Fruit fly (Drosophila melanogaster) whole organism, wandering third instar larva: ENCODE results near the gene CG42505.

Experiments used
- Abd-B ChIP-seq: fragments of >200 bp; optimal IDR thresholded peaks from 2 replicates; lab custom pipeline; 2017; ENCODE audit warnings: missing biosample characterization, missing genetic modification characterization
- CG32264 ChIP-seq: fragments of 200-800 bp; sonication (Bioruptor generic); optimal IDR thresholded peaks from 2 replicates; lab custom pipeline; 2016; ENCODE audit warnings: missing biosample characterization, missing genetic modification characterization
- CrebA ChIP-seq: fragments of 200-800 bp; sonication (Bioruptor generic); optimal IDR thresholded peaks from 2 replicates; lab custom pipeline; 2016; ENCODE audit warnings: missing biosample characterization, mild to moderate bottlenecking, missing genetic modification characterization, borderline replicate concordance
- Dfd ChIP-seq: fragments of >200 bp; optimal IDR thresholded peaks from 2 replicates; lab custom pipeline; 2017; ENCODE audit warnings: missing biosample characterization, missing genetic modification characterization
- Dif ChIP-seq: fragments of 200-275, 200-300 bp; sonication (Bioruptor generic); optimal IDR thresholded peaks from 2 replicates; lab custom pipeline; 2018; ENCODE audit warnings: missing biosample characterization, missing genetic modification characterization; ENCODE audit not compliant: partially characterized antibody
- GATAd ChIP-seq: sonication (Bioruptor generic); optimal IDR thresholded peaks from 2 replicates; lab custom pipeline; 2016; ENCODE audit warnings: missing biosample characterization, missing genetic modification characterization
- Hnf4 ChIP-seq: fragments of 200-800 bp; sonication (Bioruptor generic); optimal IDR thresholded peaks from 2 replicates; lab custom pipeline; 2016; ENCODE audit warnings: missing biosample characterization, mild to moderate bottlenecking, missing genetic modification characterization
- Hr78 ChIP-seq: fragments of >200 bp; optimal IDR thresholded peaks from 2 replicates; lab custom pipeline; 2017; ENCODE audit warnings: missing biosample characterization, missing genetic modification characterization
- Jra ChIP-seq: sonication (Bioruptor generic); optimal IDR thresholded peaks from 2 replicates; lab custom pipeline; 2016; ENCODE audit warnings: missing biosample characterization, missing genetic modification characterization
- Mio ChIP-seq: sonication (Bioruptor generic); optimal IDR thresholded peaks from 2 replicates; lab custom pipeline; 2016; ENCODE audit warnings: missing biosample characterization, missing genetic modification characterization
- Myc ChIP-seq: fragments of >200 bp; optimal IDR thresholded peaks from 2 replicates; lab custom pipeline; 2017
- N ChIP-seq: fragments of >200 bp; optimal IDR thresholded peaks from 2 replicates; lab custom pipeline; 2018; ENCODE audit warnings: missing biosample characterization, missing external identifiers, missing genetic modification characterization
- OdsH ChIP-seq: fragments of 200-800 bp; sonication (Bioruptor generic); optimal IDR thresholded peaks from 2 replicates; lab custom pipeline; 2016; ENCODE audit warnings: missing biosample characterization, mild to moderate bottlenecking, missing genetic modification characterization
- Rel ChIP-seq, 2 experiments: fragments of 200-800 bp; sonication (Bioruptor generic) in 1 of 2; optimal IDR thresholded peaks; 2 replicates in 1 of 2; 3 replicates in 1 of 2; lab custom pipeline; 2016 to 2019; ENCODE audit warnings: mild to moderate bottlenecking in 2 of 2, missing biosample characterization in 2 of 2, missing genetic modification characterization in 2 of 2, moderate library complexity in 1 of 2
- Sp1 ChIP-seq: fragments of 200-800 bp; sonication (Bioruptor generic); optimal IDR thresholded peaks from 3 replicates; lab custom pipeline; 2019; ENCODE audit warnings: missing biosample characterization, mild to moderate bottlenecking, missing genetic modification characterization, moderate library complexity
- br ChIP-seq: fragments of 200-800 bp; sonication (Bioruptor generic); optimal IDR thresholded peaks from 2 replicates; lab custom pipeline; 2016; ENCODE audit warnings: missing biosample characterization, missing genetic modification characterization
- dl ChIP-seq, 2 experiments: fragments of 175-275, 200-275 bp in 1 of 2; fragments of 200-275 bp in 1 of 2; sonication (Bioruptor generic); optimal IDR thresholded peaks; lab custom pipeline; 2018; ENCODE audit warnings: mild to moderate bottlenecking in 2 of 2, missing biosample characterization in 2 of 2, missing genetic modification characterization in 2 of 2, moderate library complexity in 2 of 2; ENCODE audit not compliant: partially characterized antibody in 2 of 2, insufficient read depth in 1 of 2
- dmrt93B ChIP-seq: fragments of 200-800 bp; sonication (Bioruptor generic); optimal IDR thresholded peaks from 2 replicates; lab custom pipeline; 2018; ENCODE audit warnings: missing biosample characterization, mild to moderate bottlenecking, missing genetic modification characterization
- dsf ChIP-seq: sonication (Bioruptor generic); optimal IDR thresholded peaks from 2 replicates; lab custom pipeline; 2016; ENCODE audit warnings: missing biosample characterization, missing genetic modification characterization, borderline replicate concordance
- ey ChIP-seq: fragments of 200-800 bp; sonication (Bioruptor generic); optimal IDR thresholded peaks from 2 replicates; lab custom pipeline; 2016; ENCODE audit warnings: missing biosample characterization, missing genetic modification characterization
- foxo ChIP-seq, 2 experiments: fragments of 200-800 bp; sonication (Bioruptor generic); optimal IDR thresholded peaks; 2 replicates in 1 of 2; 3 replicates in 1 of 2; lab custom pipeline; 2016 to 2017; ENCODE audit warnings: missing biosample characterization in 2 of 2, missing genetic modification characterization in 2 of 2
- fru ChIP-seq: fragments of 200-800 bp; sonication (Bioruptor generic); optimal IDR thresholded peaks from 3 replicates; lab custom pipeline; 2016; ENCODE audit warnings: missing biosample characterization, mild to moderate bottlenecking, missing genetic modification characterization
- h ChIP-seq: fragments of 200-800 bp; sonication (Bioruptor generic); optimal IDR thresholded peaks from 3 replicates; lab custom pipeline; 2016; ENCODE audit warnings: missing biosample characterization, mild to moderate bottlenecking, missing genetic modification characterization
- jim ChIP-seq: fragments of 175-275, 200-325 bp; sonication (Bioruptor generic); optimal IDR thresholded peaks from 2 replicates; lab custom pipeline; 2016; ENCODE audit warnings: missing biosample characterization, mild to moderate bottlenecking, missing genetic modification characterization
- lola ChIP-seq: fragments of >200 bp; optimal IDR thresholded peaks from 2 replicates; lab custom pipeline; 2017; ENCODE audit warnings: missing biosample characterization, missing genetic modification characterization
- pan ChIP-seq: fragments of >200 bp; optimal IDR thresholded peaks from 2 replicates; lab custom pipeline; 2017
- psq ChIP-seq: fragments of 200-800 bp; sonication (Bioruptor generic); optimal IDR thresholded peaks from 3 replicates; lab custom pipeline; 2017; ENCODE audit warnings: missing biosample characterization, mild to moderate bottlenecking, missing genetic modification characterization, moderate library complexity
- rgr ChIP-seq: fragments of 200-800 bp; sonication (Bioruptor generic); optimal IDR thresholded peaks from 3 replicates; lab custom pipeline; 2016; ENCODE audit warnings: missing biosample characterization, mild to moderate bottlenecking, missing genetic modification characterization
- sage ChIP-seq: fragments of 200-800 bp; sonication (Bioruptor generic); optimal IDR thresholded peaks from 2 replicates; lab custom pipeline; 2016; ENCODE audit warnings: missing biosample characterization, mild to moderate bottlenecking, missing genetic modification characterization
- sv ChIP-seq: fragments of 200-800 bp; sonication (Bioruptor generic); optimal IDR thresholded peaks from 3 replicates; lab custom pipeline; 2016; ENCODE audit warnings: missing biosample characterization, missing genetic modification characterization
- tai ChIP-seq: sonication (Bioruptor generic); optimal IDR thresholded peaks from 2 replicates; lab custom pipeline; 2016; ENCODE audit warnings: missing biosample characterization, missing genetic modification characterization
- usp ChIP-seq: fragments of >200 bp; optimal IDR thresholded peaks from 2 replicates; lab custom pipeline; 2017; ENCODE audit warnings: missing biosample characterization, missing genetic modification characterization

CG42505 gene

DNA sequence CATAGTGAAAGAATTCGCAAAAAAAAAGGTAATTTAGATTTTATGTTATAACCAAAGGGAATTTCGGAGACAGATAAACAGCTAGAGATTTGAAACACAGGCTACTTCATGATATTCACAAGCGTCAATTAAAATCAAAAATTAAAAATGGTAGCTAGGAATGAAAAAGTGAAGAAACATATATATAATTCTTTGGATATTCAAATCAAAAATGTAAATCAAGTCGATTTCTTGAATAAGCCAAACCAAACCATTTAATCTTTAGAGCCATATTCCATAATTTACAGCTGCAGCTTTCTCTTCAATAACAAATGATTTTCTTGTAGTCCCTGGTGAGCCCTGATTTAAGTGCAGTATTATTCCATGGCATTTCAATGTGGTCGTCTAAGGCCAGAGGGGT, 31.3 kb upstream of the CG42505 start, which contains the start of gene CG14740:
TSS of gene CG14740 (minus strand) at position 101 of the 400 bp plus-strand sequence.
- TF ChIP-seq rgr (no peak), usp (GFP tag; lab: Kevin White, UChicago) (no peak), Dif (GFP tag; lab: Kevin White, UChicago) (no peak), Sp1 (GFP tag; lab: Kevin White, UChicago) (no peak), dl (GFP tag; optimal IDR thresholded peaks at IDR 0.05; lab: Kevin White, UChicago; ENCODE audit: insufficient read depth in 1 of 2, partially characterized antibody in 2 of 2) (no peak), dmrt93B (GFP tag; lab: Kevin White, UChicago) (no peak), Myc (lab: Kevin White, UChicago) (no peak), GATAd (no peak)

DNA sequence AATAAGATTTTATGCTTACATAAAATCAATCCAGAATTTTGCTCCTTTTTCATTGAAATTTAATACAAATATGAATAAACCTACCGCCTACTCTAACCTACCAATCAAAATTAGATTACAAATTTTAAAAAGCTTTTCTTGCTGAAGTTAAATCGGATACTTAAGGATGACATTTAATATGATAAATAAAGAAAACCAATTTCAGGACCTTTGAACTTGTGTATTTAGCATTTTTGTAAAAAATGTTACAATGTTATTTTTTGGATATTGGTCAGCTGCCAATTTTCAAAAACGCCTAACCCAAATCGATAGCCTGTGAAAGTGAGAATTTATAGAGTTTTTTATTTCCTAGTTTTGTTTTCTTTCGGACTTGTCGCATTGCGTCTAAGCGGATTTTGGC, 17.6 kb upstream of the CG42505 start, which contains the start of gene CG14739:
TSS of gene CG14739 (minus strand) at position 101 of the 400 bp plus-strand sequence.
- TF ChIP-seq sage (GFP tag; lab: Kevin White, UChicago) (no peak), lola (no peak)

DNA sequence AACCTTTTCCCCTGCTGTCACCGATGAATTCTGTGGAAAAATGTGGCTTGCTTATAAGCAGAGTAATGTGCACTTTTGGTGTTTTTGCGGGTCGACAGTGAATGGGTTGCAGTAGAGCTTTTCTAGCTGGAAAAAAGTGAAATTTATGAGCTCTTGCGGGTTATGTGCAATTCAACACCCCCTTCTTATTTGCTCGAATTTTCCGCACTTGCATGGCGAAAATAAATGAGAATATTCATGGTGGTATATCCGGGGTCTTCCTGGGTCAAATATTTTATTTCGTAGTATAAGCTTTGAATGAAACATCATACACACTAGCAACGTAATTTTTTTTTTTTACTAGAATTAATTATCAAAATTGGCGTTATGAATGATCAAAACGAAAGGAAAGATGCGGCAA, 8.7 kb upstream of the CG42505 start, which contains the start of gene CG14736:
TSS of gene CG14736 (plus strand) at position 301 of the 400 bp plus-strand sequence.
- TF ChIP-seq ey (GFP tag; lab: Kevin White, UChicago) (no peak), Abd-B (GFP tag; lab: Kevin White, UChicago) (no peak), pan (lab: Kevin White, UChicago) (no peak), Myc (lab: Kevin White, UChicago) (no peak), CG32264 (no peak), h (GFP tag; lab: Kevin White, UChicago) (no peak), fru (no peak), jim (GFP tag; lab: Kevin White, UChicago) (no peak), sage (GFP tag; lab: Kevin White, UChicago) (no peak), Sp1 (GFP tag; lab: Kevin White, UChicago) (no peak), foxo (GFP tag; optimal IDR thresholded peaks at IDR 0.05; lab: Kevin White, UChicago) (no peak), GATAd (no peak), N (no peak), OdsH (GFP tag; lab: Kevin White, UChicago) (no peak), CrebA (GFP tag; lab: Kevin White, UChicago) (no peak), Mio (GFP tag; lab: Kevin White, UChicago) (no peak), tai (GFP tag; lab: Kevin White, UChicago) (no peak), dl (GFP tag; optimal IDR thresholded peaks at IDR 0.05; lab: Kevin White, UChicago; ENCODE audit: insufficient read depth in 1 of 2, partially characterized antibody in 2 of 2) (no peak), Hr78 (no peak), Jra (GFP tag; lab: Kevin White, UChicago) (no peak)

DNA sequence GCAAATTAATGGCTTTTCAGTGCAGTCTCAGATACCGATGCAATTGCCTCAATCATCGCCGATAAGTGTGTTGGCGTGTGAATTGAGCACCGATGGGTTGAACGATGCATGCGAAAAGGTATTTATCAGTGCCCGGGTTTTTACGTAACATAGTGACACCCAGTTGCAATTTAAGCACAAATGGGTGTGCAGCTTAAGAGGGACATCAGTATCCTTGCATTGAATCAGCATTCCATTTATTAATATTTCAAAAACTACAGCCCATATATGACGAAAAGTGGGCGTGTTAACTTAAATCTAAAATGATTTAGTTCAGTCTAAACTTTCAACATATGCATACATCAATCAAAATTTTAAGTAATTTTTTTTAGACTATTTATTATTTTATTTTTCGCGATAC, 1.3 kb upstream of the CG42505 start, which contains the start of gene ssp5:
TSS of gene ssp5 (plus strand) at position 301 of the 400 bp plus-strand sequence.
- TF ChIP-seq pan (lab: Kevin White, UChicago) (no peak), Sp1 (GFP tag; lab: Kevin White, UChicago) (no peak), GATAd (no peak), Myc (lab: Kevin White, UChicago) (no peak), dsf (no peak), rgr (no peak), CrebA (GFP tag; lab: Kevin White, UChicago) (no peak), Dfd (no peak), Abd-B (GFP tag; lab: Kevin White, UChicago) (no peak), OdsH (GFP tag; lab: Kevin White, UChicago) (no peak), foxo (GFP tag; optimal IDR thresholded peaks at IDR 0.05; lab: Kevin White, UChicago) (no peak), lola (no peak), psq (GFP tag; lab: Kevin White, UChicago) (no peak), Rel (GFP tag; optimal IDR thresholded peaks at IDR 0.05; lab: Kevin White, UChicago) (no peak), Rel (tag; optimal IDR thresholded peaks at IDR 0.05; lab: Kevin White, UChicago) (no peak), fru (no peak), Hnf4 (no peak)

DNA sequence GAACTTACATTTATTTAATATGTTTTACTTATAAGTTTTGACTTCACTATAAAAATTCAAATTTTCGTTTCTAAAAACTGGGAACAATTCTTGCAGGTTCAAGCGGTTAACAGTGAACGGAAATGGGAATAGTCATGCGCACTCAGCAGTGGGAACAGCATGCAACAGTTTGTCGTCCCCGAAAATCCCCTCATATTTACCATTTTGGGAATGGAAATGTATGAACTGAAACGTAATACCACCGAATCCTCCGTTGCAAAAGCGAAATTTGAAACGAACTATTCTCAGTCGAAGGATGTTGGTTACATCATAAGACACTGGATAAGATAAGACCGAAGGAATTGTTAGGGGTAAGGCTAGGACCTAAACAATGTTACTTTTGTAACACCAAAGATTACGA, 10.6 kb downstream of the CG42505 start:
- TF ChIP-seq br (GFP tag; lab: Kevin White, UChicago) (no peak), Abd-B (GFP tag; lab: Kevin White, UChicago) (no peak), sv (GFP tag; lab: Kevin White, UChicago) (no peak)
